Fruit fly (Drosophila melanogaster): Measurements from ENCODE around the gene CG10979.

The CG10979 gene

DNA sequence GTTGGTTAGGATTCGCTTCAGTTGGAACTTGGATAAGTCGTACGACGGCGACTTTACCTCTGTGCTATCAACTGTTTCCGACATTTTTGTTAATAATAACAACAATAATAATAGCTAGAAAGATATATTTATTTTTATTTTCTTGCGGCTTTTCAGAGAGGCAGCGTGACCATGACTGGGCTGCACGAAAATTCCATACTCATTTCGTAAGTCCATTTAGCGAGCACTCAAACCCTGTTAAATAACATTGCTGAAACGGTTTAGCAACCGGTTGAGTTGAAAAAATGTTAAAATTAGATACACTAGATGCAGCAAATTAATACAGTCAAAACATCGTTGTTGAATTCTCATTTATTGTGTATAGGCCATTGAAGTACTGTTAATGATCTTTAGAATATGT lies 39.9 kb upstream of the CG10979 start, which contains the start of gene Dcps (continued):
- TF ChIP-seq gt (GFP tag; IDR thresholded peaks at IDR 0.05) (no peak), CG7271 (tag; optimal IDR thresholded peaks at IDR 0.05) (no peak), Bdp1 (GFP tag; optimal IDR thresholded peaks at IDR 0.05) (no peak), sqz (GFP tag; optimal IDR thresholded peaks at IDR 0.05) (no peak), CG2678 (tag; optimal IDR thresholded peaks at IDR 0.05) (no peak), CG17568 (GFP tag; optimal IDR thresholded peaks at IDR 0.05) (no peak), dmrt11E (tag; optimal IDR thresholded peaks at IDR 0.05) (no peak), shn (GFP tag; optimal IDR thresholded peaks at IDR 0.05) (no peak), sisA (GFP tag; IDR thresholded peaks at IDR 0.05) (no peak), Pdp1 (GFP tag; optimal IDR thresholded peaks at IDR 0.05) (peak in 1 of 2 experiments; percentile 83), jumu (GFP tag; optimal IDR thresholded peaks at IDR 0.05) (no peak), tap (tag; optimal IDR thresholded peaks at IDR 0.05) (no peak), CoRest (tag; optimal IDR thresholded peaks at IDR 0.05) (no peak), Bgb (GFP tag; IDR thresholded peaks at IDR 0.05; ENCODE audit: partially characterized antibody) (0 out of 2 replicates have a peak, but pooled peaks have one; percentile 21), corto (GFP tag; optimal IDR thresholded peaks at IDR 0.05) (no peak), CG13287 (GFP tag; IDR thresholded peaks at IDR 0.05; ENCODE audit: partially characterized antibody) (peak; percentile 47), phol (tag; optimal IDR thresholded peaks at IDR 0.05) (peak; percentile 16), Atf3 (GFP tag; optimal IDR thresholded peaks at IDR 0.05) (no peak), CG8388 (GFP tag; optimal IDR thresholded peaks at IDR 0.05) (no peak), CG11456 (GFP tag; IDR thresholded peaks at IDR 0.05) (no peak), MESR4 (GFP tag; optimal IDR thresholded peaks at IDR 0.05) (peak; percentile 26), Dp (GFP tag; optimal IDR thresholded peaks at IDR 0.05) (peak; percentile 57), Nf-YA (GFP tag; IDR thresholded peaks at IDR 0.05) (no peak), repo (GFP tag; optimal IDR thresholded peaks at IDR 0.05) (no peak), MBD-R2 (GFP tag; IDR thresholded peaks at IDR 0.05) (peak; percentile 81), CG2116 (GFP tag; optimal IDR thresholded peaks at IDR 0.05) (no peak), so (GFP tag; IDR thresholded peaks at IDR 0.05) (no peak), BEAF-32 (GFP tag; optimal IDR thresholded peaks at IDR 0.05) (peak; percentile 33), Lhr (GFP tag; optimal IDR thresholded peaks at IDR 0.05) (peak; percentile 25), CG12659 (GFP tag; optimal IDR thresholded peaks at IDR 0.05) (peak; percentile 4), YL-1 (GFP tag; optimal IDR thresholded peaks at IDR 0.05) (peak; percentile 56), CG6765 (GFP tag; optimal IDR thresholded peaks at IDR 0.05) (no peak), CG14441 (GFP tag; IDR thresholded peaks at IDR 0.05) (no peak), E2f2 (GFP tag; IDR thresholded peaks at IDR 0.05) (peak; percentile 42), Med (GFP tag) (no peak), CG3281 (GFP tag; optimal IDR thresholded peaks at IDR 0.05) (no peak), usp (GFP tag; optimal IDR thresholded peaks at IDR 0.05) (no peak), nmo (GFP tag; optimal IDR thresholded peaks at IDR 0.05) (peak; percentile 7), CG9797 (GFP tag; optimal IDR thresholded peaks at IDR 0.05) (peak; percentile 64), trem (tag; optimal IDR thresholded peaks at IDR 0.05) (peak; percentile 27), CG10147 (GFP tag; optimal IDR thresholded peaks at IDR 0.05) (no peak), schlank (tag; optimal IDR thresholded peaks at IDR 0.05) (no peak), pzg (GFP tag; optimal IDR thresholded peaks at IDR 0.05) (peak; percentile 75)
